Worm (Caenorhabditis elegans): Measurements from ENCODE around the gene R09A8.5.

- TF ChIP-seq nhr-76 (tag; optimal IDR thresholded peaks at IDR 0.05) (no peak), tbx-8 (GFP tag; optimal IDR thresholded peaks at IDR 0.05) (no peak), ztf-11 (tag; optimal IDR thresholded peaks at IDR 0.05) (no peak), nhr-28 (tag; optimal IDR thresholded peaks at IDR 0.05) (no peak)
These were observed 9.8 kb downstream of the R09A8.5 start for ce11 chrX:12630556-12630955.
